Worm (Caenorhabditis elegans) whole organism, L4 larva: Measurements from ENCODE around the gene srg-21.

ENCODE experiments used
- F10B5.3 ChIP-seq: sonication (generic microtip); optimal IDR thresholded peaks from 2 replicates; lab custom pipeline; 2016; ENCODE audit warnings: mild to moderate bottlenecking, missing genetic modification characterization, missing compliant biosample characterization
- F44E2.7 ChIP-seq: fragments of 200-800 bp; sonication (Bioruptor generic); IDR thresholded peaks from 2 replicates; pipeline ENCODE4 v2.1.2; 2022; ENCODE audit warnings: missing genetic modification characterization, missing compliant biosample characterization
- ceh-32 ChIP-seq: sonication (generic microtip); optimal IDR thresholded peaks from 2 replicates; lab custom pipeline; 2016; ENCODE audit warnings: mild to moderate bottlenecking, missing genetic modification characterization, missing compliant biosample characterization; ENCODE audit not compliant: poor library complexity
- ceh-62 ChIP-seq: sonication (generic microtip); optimal IDR thresholded peaks from 2 replicates; lab custom pipeline; 2017; ENCODE audit warnings: missing biosample characterization, missing genetic modification characterization
- ceh-82 ChIP-seq: sonication (generic microtip); optimal IDR thresholded peaks from 2 replicates; lab custom pipeline; 2017; ENCODE audit warnings: missing biosample characterization, missing genetic modification characterization
- ctbp-1 ChIP-seq: fragments of 200-800 bp; sonication (Bioruptor generic); IDR thresholded peaks from 2 replicates; pipeline ENCODE4 v1.3.6; 2022; ENCODE audit warnings: missing genetic modification reagents, missing genetic modification characterization, missing compliant biosample characterization
- hlh-11 ChIP-seq: fragments of 200-800 bp; sonication (Bioruptor generic); optimal IDR thresholded peaks from 2 replicates; lab custom pipeline; 2018; ENCODE audit warnings: mild to moderate bottlenecking, missing genetic modification characterization, missing compliant biosample characterization
- lin-15B ChIP-seq: fragments of 150-350 bp; sonication (generic microtip); optimal IDR thresholded peaks from 3 replicates; lab custom pipeline; 2014; ENCODE audit warnings: missing biosample characterization, missing genetic modification characterization
- madf-5 ChIP-seq, 2 experiments: fragments of 200-800 bp; sonication (Bioruptor generic); IDR thresholded peaks; 2 replicates each; pipeline ENCODE4 v1.3.6; 2022; ENCODE audit warnings: missing compliant biosample characterization in 2 of 2, missing genetic modification characterization in 2 of 2
- mep-1 ChIP-seq: fragments of 150-350 bp; sonication (generic microtip); optimal IDR thresholded peaks from 3 replicates; lab custom pipeline; 2014; ENCODE audit warnings: missing biosample characterization, missing genetic modification characterization
- vab-7 ChIP-seq: fragments of 200-800 bp; sonication (Bioruptor generic); IDR thresholded peaks from 2 replicates; pipeline ENCODE4 v1.3.6; 2022; ENCODE audit warnings: missing genetic modification reagents, missing genetic modification characterization, missing compliant biosample characterization
- ztf-11 ChIP-seq: fragments of 150-350 bp; optimal IDR thresholded peaks from 2 replicates; lab custom pipeline; 2014; ENCODE audit warnings: missing biosample characterization, missing genetic modification characterization

DNA sequence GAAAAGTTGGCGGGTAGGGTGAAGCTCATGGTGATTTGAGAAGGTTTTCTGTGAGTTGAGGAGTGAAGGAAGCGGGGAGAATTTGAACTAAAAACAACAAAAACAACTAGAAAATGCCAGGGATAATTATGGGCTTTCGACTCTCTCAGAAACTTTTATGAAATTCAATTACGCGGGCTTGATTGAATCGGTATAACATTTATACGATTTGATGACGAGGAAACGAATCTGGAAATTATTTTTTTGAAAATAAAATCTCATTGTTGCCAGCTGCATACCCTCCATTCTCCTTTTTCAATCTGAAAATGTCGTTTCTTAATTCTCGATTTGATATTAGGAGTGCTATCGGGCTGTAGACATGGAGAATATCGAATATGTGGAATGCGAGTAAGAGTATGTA is at the start of gene srg-21:
- no peak for TF ChIP-seq vab-7 (GFP tag; lab: Robert Waterston, UW)
- TF ChIP-seq ztf-11 (tag; lab: Kevin White, UChicago), result no peak
- TF ChIP-seq lin-15B, result no peak
- TF ChIP-seq ceh-32 (tag; lab: Kevin White, UChicago), result no peak
- TF ChIP-seq hlh-11 (tag; lab: Kevin White, UChicago), result no peak
- no peak for TF ChIP-seq mep-1 (tag; lab: Kevin White, UChicago)
- TF ChIP-seq ctbp-1 (GFP tag; lab: Robert Waterston, UW), result no peak
- TF ChIP-seq ceh-62, result no peak
- TF ChIP-seq ceh-82, result no peak
- no peak for TF ChIP-seq F44E2.7
- no peak for TF ChIP-seq madf-5 (GFP tag; IDR thresholded peaks at IDR 0.05; lab: Robert Waterston, UW)
- TF ChIP-seq F10B5.3, result no peak
